Fruit fly (Drosophila melanogaster) whole organism, embryonic: ENCODE measurements around the gene CG16865.

Source experiments
- Antp ChIP-seq: fragments of 200-800 bp; sonication (Bioruptor generic); optimal IDR thresholded peaks from 3 replicates; lab custom pipeline; 2016; ENCODE audit warnings: missing biosample characterization, missing genetic modification characterization
- CG11085 ChIP-seq: fragments of 200-800 bp; sonication (Bioruptor generic); IDR thresholded peaks from 2 replicates; pipeline ENCODE4 v1.3.6; 2022; ENCODE audit warnings: missing biosample characterization, missing genetic modification characterization
- CG12769 ChIP-seq: fragments of 200-800 bp; sonication (Bioruptor generic); optimal IDR thresholded peaks from 2 replicates; lab custom pipeline; 2019; ENCODE audit warnings: missing biosample characterization, mild to moderate bottlenecking, missing genetic modification characterization, moderate library complexity
- CG17361 ChIP-seq: fragments of 200-800 bp; sonication (Bioruptor generic); IDR thresholded peaks from 3 replicates; pipeline ENCODE4 v1.3.6; 2022; ENCODE audit warnings: missing biosample characterization, missing genetic modification characterization
- CG17802 ChIP-seq: fragments of 200-800 bp; sonication (Bioruptor generic); optimal IDR thresholded peaks from 2 replicates; lab custom pipeline; 2018; ENCODE audit warnings: missing biosample characterization, mild to moderate bottlenecking, missing genetic modification characterization, moderate library complexity
- CG17829 ChIP-seq: fragments of 200-800 bp; optimal IDR thresholded peaks from 2 replicates; lab custom pipeline; 2019; ENCODE audit warnings: missing biosample characterization, mild to moderate bottlenecking, missing genetic modification characterization, moderate library complexity
- CG1792 ChIP-seq: fragments of 200-800 bp; sonication (Bioruptor generic); optimal IDR thresholded peaks from 2 replicates; lab custom pipeline; 2016; ENCODE audit warnings: missing biosample characterization, missing genetic modification characterization
- CG2712 ChIP-seq: fragments of 200-800 bp; optimal IDR thresholded peaks from 3 replicates; lab custom pipeline; 2019; ENCODE audit warnings: missing biosample characterization, mild to moderate bottlenecking, missing genetic modification characterization, moderate library complexity
- CG31388 ChIP-seq: fragments of 200-800 bp; sonication (Bioruptor generic); optimal IDR thresholded peaks from 2 replicates; lab custom pipeline; 2016; ENCODE audit warnings: missing biosample characterization, missing genetic modification characterization
- CG3995 ChIP-seq: fragments of 200-800 bp; sonication (Bioruptor generic); optimal IDR thresholded peaks from 3 replicates; lab custom pipeline; 2016; ENCODE audit warnings: missing biosample characterization, missing genetic modification characterization
- CG4617 ChIP-seq: fragments of 200-800 bp; sonication (Bioruptor generic); optimal IDR thresholded peaks from 3 replicates; lab custom pipeline; 2016; ENCODE audit warnings: missing biosample characterization, missing genetic modification characterization, borderline replicate concordance
- CG6175 ChIP-seq: fragments of 200-800 bp; sonication (Bioruptor generic); IDR thresholded peaks from 3 replicates; pipeline ENCODE4 v1.3.6; 2022; ENCODE audit warnings: missing biosample characterization, missing genetic modification characterization
- CG6854 ChIP-seq: fragments of 200-800 bp; sonication (Bioruptor generic); optimal IDR thresholded peaks from 3 replicates; lab custom pipeline; 2017; ENCODE audit warnings: missing biosample characterization, mild to moderate bottlenecking, missing genetic modification characterization
- CG7786 ChIP-seq: fragments of 200-800 bp; sonication (Bioruptor generic); optimal IDR thresholded peaks from 2 replicates; lab custom pipeline; 2016; ENCODE audit warnings: missing biosample characterization, missing genetic modification characterization
- CG9215 ChIP-seq: fragments of 200-800 bp; sonication (Bioruptor generic); IDR thresholded peaks from 2 replicates; pipeline ENCODE4 v1.3.6; 2022; ENCODE audit warnings: missing biosample characterization, missing genetic modification characterization
- CG9609 ChIP-seq: fragments of 200-800 bp; sonication (Bioruptor generic); optimal IDR thresholded peaks from 3 replicates; lab custom pipeline; 2016; ENCODE audit warnings: missing biosample characterization, missing genetic modification characterization
- CG9727 ChIP-seq: fragments of 200-800 bp; sonication (Bioruptor generic); optimal IDR thresholded peaks from 3 replicates; lab custom pipeline; 2017; ENCODE audit warnings: missing biosample characterization, mild to moderate bottlenecking, missing genetic modification characterization
- D19B ChIP-seq: fragments of 200-800 bp; sonication (Bioruptor generic); optimal IDR thresholded peaks from 2 replicates; lab custom pipeline; 2017; ENCODE audit warnings: missing biosample characterization, mild to moderate bottlenecking, missing genetic modification characterization
- Dbx ChIP-seq: fragments of 200-800 bp; sonication (Bioruptor generic); IDR thresholded peaks from 3 replicates; pipeline ENCODE4 v1.3.6; 2022; ENCODE audit warnings: missing biosample characterization, missing genetic modification characterization
- Doc2 ChIP-seq: fragments of 200-800 bp; sonication (Bioruptor generic); IDR thresholded peaks from 2 replicates; pipeline ENCODE4 v1.3.6; 2022; ENCODE audit warnings: missing biosample characterization, missing genetic modification characterization
- Meics ChIP-seq: fragments of 200-800 bp; sonication (Bioruptor generic); optimal IDR thresholded peaks from 2 replicates; lab custom pipeline; 2017; ENCODE audit warnings: missing biosample characterization, mild to moderate bottlenecking, missing genetic modification characterization
- NFAT ChIP-seq: fragments of 200-800 bp; sonication (Bioruptor generic); IDR thresholded peaks from 2 replicates; pipeline ENCODE4 v1.3.6; 2022; ENCODE audit warnings: missing biosample characterization, missing genetic modification characterization
- Rx ChIP-seq: fragments of 200-800 bp; sonication (Bioruptor generic); IDR thresholded peaks from 2 replicates; pipeline ENCODE4 v1.3.6; 2022; ENCODE audit warnings: missing biosample characterization, missing genetic modification characterization
- Scr ChIP-seq: fragments of 200-800 bp; sonication (Bioruptor generic); IDR thresholded peaks from 2 replicates; pipeline ENCODE4 v1.3.6; 2022; ENCODE audit warnings: missing biosample characterization, missing genetic modification characterization; ENCODE audit not compliant: partially characterized antibody
- Side ChIP-seq: fragments of 200-800 bp; sonication (Bioruptor generic); optimal IDR thresholded peaks from 2 replicates; lab custom pipeline; 2016; ENCODE audit warnings: missing biosample characterization, missing genetic modification characterization
- Spps ChIP-seq: fragments of 200-800 bp; sonication (Bioruptor generic); optimal IDR thresholded peaks from 2 replicates; lab custom pipeline; 2018; ENCODE audit warnings: missing biosample characterization, mild to moderate bottlenecking, missing genetic modification characterization
- Taf1 ChIP-seq: fragments of 200-800 bp; sonication (Bioruptor generic); IDR thresholded peaks from 2 replicates; pipeline ENCODE4 v1.3.6; 2022; ENCODE audit warnings: missing biosample characterization, missing genetic modification characterization
- ab ChIP-seq: fragments of 200-800 bp; sonication (Bioruptor generic); optimal IDR thresholded peaks from 2 replicates; lab custom pipeline; 2016; ENCODE audit warnings: missing biosample characterization, missing genetic modification characterization
- aop ChIP-seq: fragments of 200-800 bp; sonication (Bioruptor generic); IDR thresholded peaks from 2 replicates; pipeline ENCODE4 v1.3.6; 2022; ENCODE audit warnings: missing biosample characterization, missing genetic modification characterization
- caup ChIP-seq: fragments of 200-800 bp; sonication (Bioruptor generic); optimal IDR thresholded peaks from 3 replicates; lab custom pipeline; 2017; ENCODE audit warnings: missing biosample characterization, mild to moderate bottlenecking, missing genetic modification characterization, moderate library complexity; ENCODE audit not compliant: severe bottlenecking
- cwo ChIP-seq: fragments of 200-800 bp; sonication (Bioruptor generic); optimal IDR thresholded peaks from 3 replicates; lab custom pipeline; 2017; ENCODE audit warnings: missing biosample characterization, missing genetic modification characterization, mild to moderate bottlenecking, moderate library complexity, missing genetic modification reagents
- dati ChIP-seq: fragments of 200-800 bp; sonication (Bioruptor generic); IDR thresholded peaks from 2 replicates; pipeline ENCODE4 v1.3.6; 2022; ENCODE audit warnings: missing biosample characterization, missing genetic modification characterization
- eyg ChIP-seq: fragments of 200-800 bp; sonication (Bioruptor generic); optimal IDR thresholded peaks from 3 replicates; lab custom pipeline; 2016; ENCODE audit warnings: missing biosample characterization, missing genetic modification characterization
- gro ChIP-seq: fragments of 200-800 bp; sonication (Bioruptor generic); optimal IDR thresholded peaks from 2 replicates; lab custom pipeline; 2016; ENCODE audit warnings: missing biosample characterization, missing genetic modification characterization
- gsb ChIP-seq: fragments of 200-800 bp; sonication (Bioruptor generic); IDR thresholded peaks from 2 replicates; pipeline ENCODE4 v1.3.6; 2022; ENCODE audit warnings: missing biosample characterization, missing genetic modification characterization
- hb ChIP-seq: fragments of 200-800 bp; sonication (Bioruptor generic); IDR thresholded peaks from 3 replicates; pipeline ENCODE4 v1.3.6; 2022; ENCODE audit warnings: missing biosample characterization, missing genetic modification characterization; ENCODE audit not compliant: partially characterized antibody
- hth ChIP-seq: fragments of >200 bp; optimal IDR thresholded peaks from 2 replicates; lab custom pipeline; 2017; ENCODE audit warnings: inconsistent platforms
- jing ChIP-seq: fragments of 200-800 bp; sonication (Bioruptor generic); optimal IDR thresholded peaks from 2 replicates; lab custom pipeline; 2018; ENCODE audit warnings: missing biosample characterization, mild to moderate bottlenecking, missing genetic modification characterization
- kah ChIP-seq: fragments of 200-800 bp; sonication (Bioruptor generic); optimal IDR thresholded peaks from 2 replicates; lab custom pipeline; 2018; ENCODE audit warnings: missing biosample characterization, mild to moderate bottlenecking, missing genetic modification characterization
- lmd ChIP-seq: fragments of 200-800 bp; sonication (Bioruptor generic); IDR thresholded peaks from 2 replicates; pipeline ENCODE4 v1.3.6; 2022; ENCODE audit warnings: missing biosample characterization, missing genetic modification characterization
- mld ChIP-seq: fragments of 200-800 bp; sonication (Bioruptor generic); IDR thresholded peaks from 3 replicates; pipeline ENCODE4 v1.3.6; 2022; ENCODE audit warnings: missing biosample characterization, missing genetic modification characterization; ENCODE audit not compliant: partially characterized antibody
- org-1 ChIP-seq: fragments of 200-800 bp; sonication (Bioruptor generic); optimal IDR thresholded peaks from 2 replicates; lab custom pipeline; 2017; ENCODE audit warnings: missing biosample characterization, missing genetic modification characterization
- otp ChIP-seq: fragments of 200-800 bp; sonication (Bioruptor generic); IDR thresholded peaks from 3 replicates; pipeline ENCODE4, ENCODE4 v1.3.6; 2022; ENCODE audit warnings: missing biosample characterization, missing genetic modification characterization
- schlank ChIP-seq: fragments of 200-800 bp; sonication (Bioruptor generic); optimal IDR thresholded peaks from 2 replicates; lab custom pipeline; 2018; ENCODE audit warnings: missing biosample characterization, mild to moderate bottlenecking, missing genetic modification characterization
- seq ChIP-seq: fragments of 200-800 bp; sonication (Bioruptor generic); IDR thresholded peaks from 2 replicates; pipeline ENCODE4 v1.3.6; 2022; ENCODE audit warnings: missing biosample characterization, missing genetic modification characterization
- sima ChIP-seq: fragments of 200-800 bp; sonication (Bioruptor generic); optimal IDR thresholded peaks from 2 replicates; lab custom pipeline; 2016; ENCODE audit warnings: missing biosample characterization, missing genetic modification characterization
- toy ChIP-seq: fragments of 200-800 bp; sonication (Bioruptor generic); IDR thresholded peaks from 2 replicates; pipeline ENCODE4 v1.3.6; 2022; ENCODE audit warnings: missing biosample characterization, missing genetic modification characterization
- vnd ChIP-seq: fragments of 200-800 bp; sonication (Bioruptor generic); IDR thresholded peaks from 3 replicates; pipeline ENCODE4 v1.3.6; 2022; ENCODE audit warnings: missing biosample characterization, missing genetic modification characterization; ENCODE audit not compliant: partially characterized antibody
- z ChIP-seq: fragments of 200-800 bp; sonication (Bioruptor generic); IDR thresholded peaks from 3 replicates; pipeline ENCODE4 v1.3.6; 2022; ENCODE audit warnings: missing biosample characterization, missing genetic modification characterization
- zen ChIP-seq: fragments of 200-800 bp; sonication (Bioruptor generic); optimal IDR thresholded peaks from 3 replicates; lab custom pipeline; 2018; ENCODE audit warnings: missing biosample characterization, mild to moderate bottlenecking, missing genetic modification characterization, moderate library complexity
- zfh1 ChIP-seq: fragments of 200-800 bp; sonication (Bioruptor generic); IDR thresholded peaks from 3 replicates; pipeline ENCODE4 v1.3.6; 2022; ENCODE audit warnings: missing biosample characterization, missing genetic modification characterization
- zfh2 ChIP-seq: fragments of 200-800 bp; sonication (Bioruptor generic); optimal IDR thresholded peaks from 2 replicates; lab custom pipeline; 2016; ENCODE audit warnings: missing biosample characterization, missing genetic modification characterization

Gene CG16865

DNA sequence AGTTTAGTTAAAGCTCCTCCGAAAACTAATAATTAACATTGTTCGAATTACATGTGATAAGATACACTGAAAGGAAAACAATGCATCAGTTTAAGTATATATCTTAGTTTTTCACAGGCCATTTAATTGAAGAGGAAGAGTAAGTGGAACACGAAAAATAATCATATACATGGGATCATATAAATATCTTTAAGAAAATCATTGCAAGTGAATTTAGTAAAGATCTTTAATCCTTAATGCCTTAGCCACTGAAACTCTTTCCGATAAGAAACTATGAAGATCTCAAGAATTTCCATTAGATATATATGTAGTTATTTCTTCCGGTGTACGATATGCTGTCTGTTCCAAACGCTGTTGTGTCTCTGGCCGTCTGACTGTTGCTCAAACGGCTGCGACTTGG, 32.7 kb upstream of the CG16865 start (continued):
- TF ChIP-seq CG6854 (GFP tag; lab: Kevin White, UChicago) (no peak), Side (no peak), CG17802 (no peak), Rx (GFP tag; lab: Robert Waterston, UW) (0 out of 2 replicates have a peak, but pooled peaks have one; percentile 13), lmd (GFP tag; lab: Robert Waterston, UW) (peak; percentile 66), otp (GFP tag; lab: Robert Waterston, UW) (no peak), Taf1 (GFP tag; lab: Robert Waterston, UW) (peak; percentile 46; the same call in 1 of the 2 replicates), gsb (no peak), gro (GFP tag; lab: Kevin White, UChicago) (peak; percentile 62), CG1792 (GFP tag; lab: Kevin White, UChicago) (peak; percentile 14), CG17829 (tag; lab: Kevin White, UChicago) (peak; percentile 35), CG12769 (tag; lab: Kevin White, UChicago) (no peak), Antp (GFP tag; lab: Kevin White, UChicago) (peak; percentile 19), Spps (tag; lab: Kevin White, UChicago) (no peak), aop (GFP tag; lab: Robert Waterston, UW) (no peak), hb (no peak), CG3995 (GFP tag; lab: Kevin White, UChicago) (no peak), toy (GFP tag; lab: Robert Waterston, UW) (no peak), org-1 (GFP tag; lab: Kevin White, UChicago) (peak; percentile 66), D19B (GFP tag; lab: Kevin White, UChicago) (peak; percentile 9), Scr (GFP tag; lab: Robert Waterston, UW) (no peak), CG4617 (GFP tag; lab: Kevin White, UChicago) (no peak), CG7786 (GFP tag; lab: Kevin White, UChicago) (peak; percentile 6), ab (GFP tag; lab: Kevin White, UChicago) (no peak), schlank (no peak), Doc2 (GFP tag; lab: Robert Waterston, UW) (no peak), zfh2 (GFP tag; lab: Kevin White, UChicago) (peak; percentile 21), hth (no peak), CG9609 (GFP tag; lab: Kevin White, UChicago) (peak; percentile 18), NFAT (GFP tag; lab: Robert Waterston, UW) (no peak), CG9727 (GFP tag; lab: Kevin White, UChicago) (peak; percentile 61), CG2712 (tag; lab: Kevin White, UChicago) (peak; percentile 56), kah (GFP tag; lab: Kevin White, UChicago) (no peak), CG17361 (GFP tag; lab: Robert Waterston, UW) (peak; percentile 65), seq (GFP tag; lab: Robert Waterston, UW) (0 out of 2 replicates have a peak, but pooled peaks have one; percentile 46), CG11085 (no peak), cwo (GFP tag; lab: Kevin White, UChicago) (peak; percentile 41), CG6175 (GFP tag; lab: Robert Waterston, UW) (no peak), eyg (peak; percentile 54), caup (peak; percentile 66), zfh1 (peak; percentile 51), vnd (GFP tag; lab: Robert Waterston, UW) (no peak), CG9215 (GFP tag; lab: Robert Waterston, UW) (no peak), mld (GFP tag; lab: Robert Waterston, UW) (no peak), jing (GFP tag; lab: Kevin White, UChicago) (peak; percentile 41), z (GFP tag; lab: Robert Waterston, UW) (no peak), dati (GFP tag; lab: Robert Waterston, UW) (no peak), CG31388 (GFP tag; lab: Kevin White, UChicago) (no peak), Dbx (GFP tag; lab: Robert Waterston, UW) (no peak; the same call in 2 of the 3 replicates), Meics (peak; percentile 47), sima (GFP tag; lab: Kevin White, UChicago) (no peak), zen (tag; lab: Kevin White, UChicago) (no peak)
